Worm (Caenorhabditis elegans) whole organism, L4 larva: Measurements from ENCODE around the gene syx-2.

Source experiments
- R02D3.7 ChIP-seq: fragments of 150-350 bp; sonication (generic microtip); optimal IDR thresholded peaks from 3 replicates; lab custom pipeline; 2014; ENCODE audit warnings: missing biosample characterization, missing genetic modification characterization
- T26A8.4 ChIP-seq: fragments of 200-800 bp; sonication (Bioruptor generic); IDR thresholded peaks from 2 replicates; pipeline ENCODE4 v1.3.6; 2022; ENCODE audit warnings: missing genetic modification characterization, missing compliant biosample characterization
- Y48G9A.11 ChIP-seq: fragments of 200-800 bp; sonication (Bioruptor generic); IDR thresholded peaks from 2 replicates; pipeline ENCODE4 v1.3.6; 2022; ENCODE audit warnings: missing genetic modification reagents, missing genetic modification characterization, missing compliant biosample characterization
- Y5F2A.4 ChIP-seq: fragments of 200-800 bp; sonication (Bioruptor generic); optimal IDR thresholded peaks from 2 replicates; lab custom pipeline; 2018; ENCODE audit warnings: mild to moderate bottlenecking, missing genetic modification characterization, missing compliant biosample characterization
- Y75B8A.6 ChIP-seq: fragments of 200-800 bp; sonication (Bioruptor generic); IDR thresholded peaks from 2 replicates; pipeline ENCODE4 v1.3.6; 2022; ENCODE audit warnings: missing genetic modification reagents, missing genetic modification characterization, missing compliant biosample characterization
- ZK337.2 ChIP-seq: fragments of 200-800 bp; sonication (Bioruptor generic); IDR thresholded peaks from 2 replicates; pipeline ENCODE4 v1.3.6; 2022; ENCODE audit warnings: missing genetic modification reagents, missing genetic modification characterization, missing compliant biosample characterization
- aha-1 ChIP-seq: fragments of 150-350 bp; peaks from one replicate; lab custom pipeline; 2014; ENCODE audit warnings: missing biosample characterization, missing genetic modification characterization
- ama-1 ChIP-seq: fragments of 150-350 bp; optimal IDR thresholded peaks from 2 replicates; lab custom pipeline; 2014; ENCODE audit warnings: inconsistent platforms, mixed read lengths
- arid-1 ChIP-seq: fragments of 200-800 bp; sonication (Bioruptor generic); conservative IDR thresholded peaks from 2 replicates; pipeline ENCODE4 v1.3.6; 2022; ENCODE audit warnings: missing genetic modification reagents, missing genetic modification characterization, missing compliant biosample characterization
- ceh-20 ChIP-seq: fragments of 200-800 bp; sonication (Bioruptor generic); IDR thresholded peaks from 2 replicates; pipeline ENCODE4 v1.3.6; 2022; ENCODE audit warnings: missing genetic modification reagents, missing genetic modification characterization, missing compliant biosample characterization
- ceh-28 ChIP-seq: fragments of 150-350 bp; optimal IDR thresholded peaks from 2 replicates; lab custom pipeline; 2014; ENCODE audit warnings: missing biosample characterization, missing genetic modification reagents, missing genetic modification characterization
- ceh-32 ChIP-seq: sonication (generic microtip); optimal IDR thresholded peaks from 2 replicates; lab custom pipeline; 2016; ENCODE audit warnings: mild to moderate bottlenecking, missing genetic modification characterization, missing compliant biosample characterization; ENCODE audit not compliant: poor library complexity
- ceh-44 ChIP-seq: fragments of 200-800 bp; sonication (Bioruptor generic); IDR thresholded peaks from 2 replicates; pipeline ENCODE4 v1.3.6; 2022; ENCODE audit warnings: missing genetic modification reagents, missing genetic modification characterization, missing compliant biosample characterization
- daf-12 ChIP-seq: fragments of 150-350 bp; optimal IDR thresholded peaks from 2 replicates; lab custom pipeline; 2014; ENCODE audit warnings: missing biosample characterization, missing genetic modification reagents, missing genetic modification characterization
- daf-8 ChIP-seq: fragments of 200-800 bp; sonication (Bioruptor generic); IDR thresholded peaks from 2 replicates; pipeline ENCODE4 v1.3.6; 2022; ENCODE audit warnings: missing genetic modification characterization, missing compliant biosample characterization
- dve-1 ChIP-seq: sonication (generic microtip); optimal IDR thresholded peaks from 2 replicates; lab custom pipeline; 2017; ENCODE audit warnings: antibody characterized with exemption, mild to moderate bottlenecking, missing genetic modification characterization, missing compliant biosample characterization; ENCODE audit not compliant: insufficient read depth
- egl-27 ChIP-seq: sonication (generic microtip); optimal IDR thresholded peaks from 3 replicates; lab custom pipeline; 2017; ENCODE audit warnings: missing biosample characterization, missing genetic modification reagents, missing genetic modification characterization
- egl-43 ChIP-seq: fragments of 200-800 bp; sonication (Bioruptor generic); IDR thresholded peaks from 2 replicates; pipeline ENCODE4 v1.3.6; 2022; ENCODE audit warnings: missing genetic modification reagents, missing genetic modification characterization, missing compliant biosample characterization
- lin-13 ChIP-seq: fragments of 150-350 bp; optimal IDR thresholded peaks from 2 replicates; lab custom pipeline; 2014; ENCODE audit warnings: missing biosample characterization, missing genetic modification reagents, missing genetic modification characterization
- madf-9 ChIP-seq: fragments of 200-800 bp; sonication (Bioruptor generic); conservative IDR thresholded peaks from 2 replicates; pipeline ENCODE4 v1.3.6; 2022; ENCODE audit warnings: missing genetic modification reagents, missing genetic modification characterization, missing compliant biosample characterization
- mdt-29 ChIP-seq: fragments of 200-800 bp; sonication (Bioruptor generic); IDR thresholded peaks from 2 replicates; pipeline ENCODE4 v1.3.6; 2022; ENCODE audit warnings: missing genetic modification reagents, missing genetic modification characterization, missing compliant biosample characterization
- mes-2 ChIP-seq: sonication (generic microtip); optimal IDR thresholded peaks from 2 replicates; lab custom pipeline; 2016; ENCODE audit warnings: missing genotype, mild to moderate bottlenecking, missing genetic modification characterization, missing compliant biosample characterization; ENCODE audit not compliant: poor library complexity, severe bottlenecking
- nhr-11 ChIP-seq: fragments of 150-350 bp; optimal IDR thresholded peaks from 2 replicates; lab custom pipeline; 2014; ENCODE audit warnings: missing biosample characterization, missing genetic modification characterization
- nhr-111 ChIP-seq: fragments of 200-800 bp; sonication (Bioruptor generic); optimal IDR thresholded peaks from 2 replicates; lab custom pipeline; 2018; ENCODE audit warnings: mild to moderate bottlenecking, missing genetic modification characterization, missing compliant biosample characterization
- nhr-41 ChIP-seq: fragments of 200-800 bp; sonication (Bioruptor generic); IDR thresholded peaks from 2 replicates; pipeline ENCODE4 v1.3.6; 2022; ENCODE audit warnings: missing genetic modification reagents, missing genetic modification characterization, missing compliant biosample characterization
- nhr-77 ChIP-seq: fragments of 150-350 bp; optimal IDR thresholded peaks from 2 replicates; lab custom pipeline; 2014; ENCODE audit warnings: missing biosample characterization, missing genetic modification characterization
- php-3 ChIP-seq: fragments of 200-800 bp; sonication (Bioruptor generic); IDR thresholded peaks from 2 replicates; pipeline ENCODE4 v1.3.6; 2022; ENCODE audit warnings: missing genetic modification reagents, missing genetic modification characterization, missing compliant biosample characterization
- pqm-1 ChIP-seq: sonication (generic microtip); optimal IDR thresholded peaks from 2 replicates; lab custom pipeline; 2017; ENCODE audit warnings: missing biosample characterization, missing genetic modification characterization
- rbr-2 ChIP-seq: sonication (generic microtip); optimal IDR thresholded peaks from 2 replicates; lab custom pipeline; 2016; ENCODE audit warnings: missing genotype, missing genetic modification characterization, missing compliant biosample characterization
- sdz-12 ChIP-seq: fragments of 200-800 bp; sonication (Bioruptor generic); optimal IDR thresholded peaks from 2 replicates; lab custom pipeline; 2018; ENCODE audit warnings: mild to moderate bottlenecking, missing genetic modification characterization, missing compliant biosample characterization
- skn-1 ChIP-seq: fragments of 150-350 bp; optimal IDR thresholded peaks from 2 replicates; lab custom pipeline; 2014; ENCODE audit warnings: missing biosample characterization, missing genetic modification characterization
- snpc-1.2 ChIP-seq: fragments of 200-800 bp; sonication (Bioruptor generic); IDR thresholded peaks from 2 replicates; pipeline ENCODE4 v1.3.6; 2022; ENCODE audit warnings: missing genetic modification reagents, missing genetic modification characterization, missing compliant biosample characterization
- tag-97 ChIP-seq: fragments of 200-800 bp; sonication (Bioruptor generic); IDR thresholded peaks from 2 replicates; pipeline ENCODE4 v1.3.6; 2022; ENCODE audit warnings: missing genetic modification characterization, missing compliant biosample characterization
- tra-1 ChIP-seq: fragments of 200-800 bp; sonication (Bioruptor generic); IDR thresholded peaks from 2 replicates; pipeline ENCODE4 v1.3.6; 2022; ENCODE audit warnings: missing genetic modification reagents, missing genetic modification characterization, missing compliant biosample characterization
- unc-130 ChIP-seq: sonication (generic microtip); optimal IDR thresholded peaks from 2 replicates; lab custom pipeline; 2016; ENCODE audit warnings: missing genetic modification reagents, missing genetic modification characterization, missing compliant biosample characterization
- unc-62 ChIP-seq, 3 experiments: fragments of 150-350 bp in 1 of 3; sonication (generic microtip); optimal IDR thresholded peaks in 2 of 3; peaks in 1 of 3; 1 replicate in 1 of 3; 2 replicates in 2 of 3; lab custom pipeline; 2014 to 2017; ENCODE audit warnings: missing biosample characterization in 3 of 3, missing genetic modification characterization in 3 of 3, missing genetic modification reagents in 3 of 3, missing genotype in 1 of 3
- vab-7 ChIP-seq: fragments of 200-800 bp; sonication (Bioruptor generic); IDR thresholded peaks from 2 replicates; pipeline ENCODE4 v1.3.6; 2022; ENCODE audit warnings: missing genetic modification reagents, missing genetic modification characterization, missing compliant biosample characterization
- zag-1 ChIP-seq: fragments of 150-350 bp; optimal IDR thresholded peaks from 2 replicates; lab custom pipeline; 2014; ENCODE audit warnings: missing biosample characterization, missing genetic modification characterization
- zfp-2 ChIP-seq: sonication (generic microtip); optimal IDR thresholded peaks from 2 replicates; lab custom pipeline; 2016; ENCODE audit warnings: mild to moderate bottlenecking, missing genetic modification characterization, missing compliant biosample characterization
- zfp-3 ChIP-seq: fragments of 200-800 bp; sonication (Bioruptor generic); conservative IDR thresholded peaks from 2 replicates; pipeline ENCODE4 v1.3.6; 2022; ENCODE audit warnings: missing genetic modification reagents, missing genetic modification characterization, missing compliant biosample characterization
- zip-11 ChIP-seq: fragments of 200-800 bp; sonication (Bioruptor generic); IDR thresholded peaks from 2 replicates; pipeline ENCODE4 v1.3.6; 2022; ENCODE audit warnings: missing genetic modification characterization, missing compliant biosample characterization
- zip-2 ChIP-seq: fragments of 150-350 bp; optimal IDR thresholded peaks from 2 replicates; lab custom pipeline; 2014; ENCODE audit warnings: missing biosample characterization, missing genetic modification characterization

Gene syx-2

ce11 chrX:13973769-13974168, 13.8 kb downstream of the syx-2 start (continued):
- no peak for TF ChIP-seq arid-1
- TF ChIP-seq ceh-32 (tag; lab: Kevin White, UChicago), result no peak
- no peak for TF ChIP-seq daf-8 (GFP tag; lab: Robert Waterston, UW)
- no peak for TF ChIP-seq daf-12 (tag; lab: Kevin White, UChicago)
- no peak for TF ChIP-seq snpc-1.2 (GFP tag; lab: Robert Waterston, UW)
- no peak for TF ChIP-seq php-3 (GFP tag; lab: Robert Waterston, UW)
- TF ChIP-seq zag-1 (tag; lab: Kevin White, UChicago), result no peak
- TF ChIP-seq Y5F2A.4 (GFP tag; lab: Kevin White, UChicago), result no peak
- TF ChIP-seq unc-130 (GFP tag; lab: Kevin White, UChicago), result no peak
- no peak for TF ChIP-seq sdz-12 (GFP tag; lab: Kevin White, UChicago)
- peak; percentile 2 for TF ChIP-seq dve-1
- TF ChIP-seq tra-1, result no peak
- TF ChIP-seq nhr-41 (GFP tag; lab: Robert Waterston, UW), result no peak
- TF ChIP-seq egl-43 (GFP tag; lab: Robert Waterston, UW), result no peak
- no peak for TF ChIP-seq mdt-29
- TF ChIP-seq zfp-2 (tag; lab: Kevin White, UChicago), result no peak
- no peak for TF ChIP-seq ceh-20 (GFP tag; lab: Robert Waterston, UW)
- TF ChIP-seq ceh-44 (GFP tag; lab: Robert Waterston, UW), result no peak
- TF ChIP-seq Y75B8A.6, result no peak
- TF ChIP-seq pqm-1 (tag; lab: Kevin White, UChicago), result no peak
- TF ChIP-seq ZK337.2, result no peak
- no peak for TF ChIP-seq ceh-28 (tag; lab: Kevin White, UChicago)
- TF ChIP-seq skn-1 (tag; lab: Kevin White, UChicago), result no peak
- TF ChIP-seq nhr-77 (tag; lab: Kevin White, UChicago), result peak; percentile 4
- no peak for TF ChIP-seq egl-27 (tag; lab: Kevin White, UChicago)
- no peak for TF ChIP-seq T26A8.4 (GFP tag; lab: Robert Waterston, UW)
- TF ChIP-seq vab-7 (GFP tag; lab: Robert Waterston, UW), result no peak
- no peak for TF ChIP-seq unc-62 (GFP tag; optimal IDR thresholded peaks at IDR 0.05 in 1 of 2; lab: Kevin White, UChicago)
- no peak for TF ChIP-seq unc-62 (tag; optimal IDR thresholded peaks at IDR 0.05; lab: Kevin White, UChicago)
- no peak for TF ChIP-seq zfp-3
- no peak for TF ChIP-seq zip-11 (GFP tag; lab: Robert Waterston, UW)
- TF ChIP-seq zip-2 (tag; lab: Kevin White, UChicago), result no peak
- peak; percentile 42 for TF ChIP-seq rbr-2 (tag; lab: Kevin White, UChicago)
- no peak for TF ChIP-seq aha-1 (tag; lab: Kevin White, UChicago)
- TF ChIP-seq madf-9 (GFP tag; lab: Robert Waterston, UW), result no peak
- TF ChIP-seq lin-13 (GFP tag; lab: Kevin White, UChicago), result no peak
- no peak for TF ChIP-seq ama-1 (lab: Kevin White, UChicago)
- TF ChIP-seq nhr-11 (tag; lab: Kevin White, UChicago), result peak; percentile 28
- peak; percentile 48 for TF ChIP-seq mes-2 (tag; lab: Kevin White, UChicago)
- TF ChIP-seq Y48G9A.11 (GFP tag; lab: Robert Waterston, UW), result no peak
- no peak for TF ChIP-seq tag-97 (GFP tag; lab: Robert Waterston, UW)
- no peak for TF ChIP-seq R02D3.7 (tag; lab: Kevin White, UChicago)
- TF ChIP-seq nhr-111 (GFP tag; lab: Kevin White, UChicago), result no peak
